Fruit fly (Drosophila melanogaster): ENCODE data around the gene CG15537.

DNA sequence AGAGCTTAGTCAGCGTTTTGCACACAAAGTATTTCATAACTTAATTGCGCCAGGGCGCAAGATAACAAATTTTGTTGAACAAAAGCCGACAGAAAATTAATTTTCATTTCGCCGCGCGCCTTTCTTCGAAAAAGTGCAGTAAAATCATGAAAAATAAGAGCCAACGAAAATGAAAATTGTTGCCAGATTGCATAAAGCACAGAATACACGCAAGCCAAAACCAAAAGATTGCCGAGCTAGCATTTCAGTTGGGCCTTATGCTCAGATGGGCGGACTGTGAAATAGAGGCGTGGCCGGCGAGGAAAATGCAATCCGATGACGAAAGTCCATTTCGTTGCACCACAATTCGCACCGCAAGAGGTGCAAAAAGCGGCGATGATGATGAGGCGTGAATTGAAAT lies 27.3 kb upstream of the CG15537 start:
- TF ChIP-seq CG8478 (optimal IDR thresholded peaks at IDR 0.05) (no peak), CTCF (optimal IDR thresholded peaks at IDR 0.05) (no peak)
